Worm (Caenorhabditis elegans) whole organism, midembryonic: ENCODE measurements around the gene ZK546.19.

Experiments
- T22C8.4 ChIP-seq: fragments of 200-800 bp; sonication (Bioruptor generic); IDR thresholded peaks from 2 replicates; pipeline ENCODE4 v1.3.6; 2022; ENCODE audit warnings: missing genetic modification characterization, missing compliant biosample characterization
- cog-1 ChIP-seq: sonication (generic microtip); optimal IDR thresholded peaks from 2 replicates; lab custom pipeline; 2016; ENCODE audit warnings: missing genetic modification characterization, missing compliant biosample characterization
- flt-1 ChIP-seq: fragments of 200-800 bp; sonication (Bioruptor generic); IDR thresholded peaks from 2 replicates; pipeline ENCODE4 v1.3.6; 2022; ENCODE audit warnings: missing genetic modification characterization, missing compliant biosample characterization
- klf-2 ChIP-seq: fragments of 200-800 bp; sonication (Bioruptor generic); conservative IDR thresholded peaks from 2 replicates; pipeline ENCODE4 v1.3.6; 2022; ENCODE audit warnings: missing genetic modification reagents, missing genetic modification characterization, missing compliant biosample characterization
- med-1 ChIP-seq: sonication (generic microtip); optimal IDR thresholded peaks from 2 replicates; lab custom pipeline; 2017; ENCODE audit warnings: missing genetic modification characterization, mild to moderate bottlenecking, missing compliant biosample characterization, antibody characterized with exemption, missing genetic modification reagents; ENCODE audit not compliant: insufficient read depth
- ref-1 ChIP-seq: fragments of 200-800 bp; sonication (Bioruptor generic); conservative IDR thresholded peaks from 2 replicates; pipeline ENCODE4 v1.3.6; 2022; ENCODE audit warnings: missing genetic modification reagents, missing genetic modification characterization, missing compliant biosample characterization
- tab-1 ChIP-seq: fragments of 200-800 bp; sonication (Bioruptor generic); IDR thresholded peaks from 2 replicates; pipeline ENCODE4 v1.3.6; 2022; ENCODE audit warnings: missing genetic modification characterization, missing compliant biosample characterization
- ztf-23 ChIP-seq: fragments of 200-800 bp; sonication (Bioruptor generic); IDR thresholded peaks from 2 replicates; pipeline ENCODE4 v1.3.6; 2022; ENCODE audit warnings: missing genetic modification reagents, missing genetic modification characterization, missing compliant biosample characterization
- ztf-29 ChIP-seq: fragments of 200-800 bp; sonication (Bioruptor generic); IDR thresholded peaks from 2 replicates; pipeline ENCODE4 v1.3.6; 2022; ENCODE audit warnings: missing genetic modification reagents, missing genetic modification characterization, missing compliant biosample characterization

ZK546.19 gene

ce11 chrII:4975311-4975710 is 33.8 kb downstream of the ZK546.19 start:
- TF ChIP-seq ztf-29 (no peak), med-1 (GFP tag; lab: Kevin White, UChicago) (no peak), tab-1 (GFP tag; lab: Robert Waterston, UW) (no peak), klf-2 (GFP tag; lab: Robert Waterston, UW) (no peak), flt-1 (no peak), ztf-23 (no peak), ref-1 (no peak), T22C8.4 (GFP tag; lab: Robert Waterston, UW) (no peak), cog-1 (tag; lab: Kevin White, UChicago) (no peak)

- TF ChIP-seq med-1 (GFP tag; lab: Kevin White, UChicago) (no peak), flt-1 (no peak), klf-2 (GFP tag; lab: Robert Waterston, UW) (no peak), ztf-29 (no peak), ref-1 (no peak), ztf-23 (no peak), cog-1 (tag; lab: Kevin White, UChicago) (no peak), T22C8.4 (GFP tag; lab: Robert Waterston, UW) (no peak), tab-1 (GFP tag; lab: Robert Waterston, UW) (no peak)
These were observed 40.3 kb downstream of the ZK546.19 start for ce11 chrII:4981682-4982404.

ce11 chrII:4984151-4984550 is 42.6 kb downstream of the ZK546.19 start:
- no peak for TF ChIP-seq flt-1
- TF ChIP-seq cog-1 (tag; lab: Kevin White, UChicago), result no peak
- TF ChIP-seq tab-1 (GFP tag; lab: Robert Waterston, UW), result no peak
- no peak for TF ChIP-seq ztf-23
- TF ChIP-seq T22C8.4 (GFP tag; lab: Robert Waterston, UW), result no peak
- no peak for TF ChIP-seq ref-1
- TF ChIP-seq ztf-29, result no peak
- TF ChIP-seq klf-2 (GFP tag; lab: Robert Waterston, UW), result no peak
- no peak for TF ChIP-seq med-1 (GFP tag; lab: Kevin White, UChicago)

ce11 chrII:4985961-4986503 is 44.5 kb downstream of the ZK546.19 start:
- no peak for TF ChIP-seq flt-1
- no peak for TF ChIP-seq ref-1
- no peak for TF ChIP-seq tab-1 (GFP tag; lab: Robert Waterston, UW)

ce11 chrII:4986664-4987063 is 45.1 kb downstream of the ZK546.19 start:
- TF ChIP-seq klf-2 (GFP tag; lab: Robert Waterston, UW) (no peak), flt-1 (no peak), med-1 (GFP tag; lab: Kevin White, UChicago) (no peak), cog-1 (tag; lab: Kevin White, UChicago) (no peak), ref-1 (no peak), ztf-29 (no peak)

- TF ChIP-seq ref-1 (no peak), ztf-23 (no peak), med-1 (GFP tag; lab: Kevin White, UChicago) (no peak), cog-1 (tag; lab: Kevin White, UChicago) (no peak), klf-2 (GFP tag; lab: Robert Waterston, UW) (no peak), T22C8.4 (GFP tag; lab: Robert Waterston, UW) (no peak), flt-1 (no peak), ztf-29 (no peak), tab-1 (GFP tag; lab: Robert Waterston, UW) (no peak)
These were observed 45.7 kb downstream of the ZK546.19 start for ce11 chrII:4987257-4987656.

- TF ChIP-seq cog-1 (tag; lab: Kevin White, UChicago) (no peak), T22C8.4 (GFP tag; lab: Robert Waterston, UW) (no peak), klf-2 (GFP tag; lab: Robert Waterston, UW) (no peak), tab-1 (GFP tag; lab: Robert Waterston, UW) (no peak), ztf-23 (no peak), ref-1 (no peak), flt-1 (no peak), med-1 (GFP tag; lab: Kevin White, UChicago) (no peak), ztf-29 (no peak)
These were observed 48.3 kb downstream of the ZK546.19 start, which contains the start of gene T27F7.12 for ce11 chrII:4989802-4990201. Gene T27F7.12, plus strand, starts transcription at chrII:4990102.
